Worm (Caenorhabditis elegans) whole organism, L2 larva: ENCODE results near the gene srx-29.

Source experiments
- C34F6.9 ChIP-seq: fragments of 150-350 bp; optimal IDR thresholded peaks from 2 replicates; lab custom pipeline; 2014; ENCODE audit warnings: missing biosample characterization, missing genetic modification characterization
- F13H6.1 ChIP-seq: sonication (generic microtip); optimal IDR thresholded peaks from 2 replicates; lab custom pipeline; 2016; ENCODE audit warnings: missing genetic modification characterization, missing compliant biosample characterization
- R02D3.7 ChIP-seq: fragments of 150-350 bp; optimal IDR thresholded peaks from 2 replicates; lab custom pipeline; 2014; ENCODE audit warnings: missing biosample characterization, missing genetic modification characterization
- Y55F3AM.14 ChIP-seq: fragments of 200-800 bp; sonication (Bioruptor generic); optimal IDR thresholded peaks from 2 replicates; lab custom pipeline; 2018; ENCODE audit warnings: mild to moderate bottlenecking, missing genetic modification characterization, missing compliant biosample characterization
- ZK546.5 ChIP-seq: sonication (generic microtip); optimal IDR thresholded peaks from 2 replicates; lab custom pipeline; 2017; ENCODE audit warnings: missing biosample characterization, missing genetic modification characterization
- alr-1 ChIP-seq: fragments of 150-350 bp; optimal IDR thresholded peaks from 2 replicates; lab custom pipeline; 2014; ENCODE audit warnings: missing biosample characterization, missing genetic modification characterization
- aly-2 ChIP-seq: fragments of 150-350 bp; optimal IDR thresholded peaks from 2 replicates; lab custom pipeline; 2014; ENCODE audit warnings: missing biosample characterization, missing genetic modification characterization
- blmp-1 ChIP-seq: sonication (generic microtip); optimal IDR thresholded peaks from 2 replicates; lab custom pipeline; 2017; ENCODE audit warnings: missing genetic modification characterization, mild to moderate bottlenecking, missing compliant biosample characterization, antibody characterized with exemption, moderate library complexity; ENCODE audit not compliant: insufficient read depth
- ceh-16 ChIP-seq: fragments of 150-350 bp; optimal IDR thresholded peaks from 2 replicates; lab custom pipeline; 2014; ENCODE audit warnings: missing biosample characterization, missing genetic modification characterization
- ceh-82 ChIP-seq: fragments of 150-350 bp; optimal IDR thresholded peaks from 2 replicates; lab custom pipeline; 2014; ENCODE audit warnings: missing biosample characterization, missing genetic modification characterization
- crh-2 ChIP-seq: sonication (generic microtip); optimal IDR thresholded peaks from 2 replicates; lab custom pipeline; 2017; ENCODE audit warnings: missing biosample characterization, missing genetic modification characterization
- elt-1 ChIP-seq: fragments of 150-350 bp; optimal IDR thresholded peaks from 2 replicates; lab custom pipeline; 2014; ENCODE audit warnings: missing biosample characterization, missing genetic modification characterization
- gmeb-1 ChIP-seq: fragments of 150-350 bp; optimal IDR thresholded peaks from 2 replicates; lab custom pipeline; 2014; ENCODE audit warnings: missing biosample characterization, missing genetic modification characterization
- lin-11 ChIP-seq: fragments of 150-350 bp; sonication (generic microtip); optimal IDR thresholded peaks from 2 replicates; lab custom pipeline; 2014; ENCODE audit warnings: missing biosample characterization, missing genetic modification characterization, inconsistent platforms, mixed read lengths
- lin-13 ChIP-seq: fragments of 150-350 bp; optimal IDR thresholded peaks from 2 replicates; lab custom pipeline; 2014; ENCODE audit warnings: missing biosample characterization, missing genetic modification reagents, missing genetic modification characterization
- lin-39 ChIP-seq: fragments of 150-350 bp; optimal IDR thresholded peaks from 2 replicates; lab custom pipeline; 2014; ENCODE audit warnings: missing biosample characterization, missing genetic modification reagents, missing genetic modification characterization
- lsy-2 ChIP-seq, 2 experiments: fragments of 150-350 bp in 1 of 2; sonication (generic microtip) in 1 of 2; optimal IDR thresholded peaks; 2 replicates each; lab custom pipeline; 2014 to 2017; ENCODE audit warnings: missing biosample characterization in 2 of 2, missing genetic modification characterization in 2 of 2
- mab-5 ChIP-seq: fragments of 150-350 bp; optimal IDR thresholded peaks from 2 replicates; lab custom pipeline; 2014; ENCODE audit warnings: missing biosample characterization, missing genetic modification characterization
- mdl-1 ChIP-seq, 2 experiments: fragments of 150-350 bp in 1 of 2; sonication (generic microtip) in 1 of 2; optimal IDR thresholded peaks; 2 replicates each; lab custom pipeline; 2017; ENCODE audit warnings: missing biosample characterization in 2 of 2, missing genetic modification characterization in 2 of 2
- nhr-10 ChIP-seq: sonication (generic microtip); optimal IDR thresholded peaks from 2 replicates; lab custom pipeline; 2017; ENCODE audit warnings: missing biosample characterization, missing genetic modification characterization
- nhr-11 ChIP-seq: fragments of 150-350 bp; optimal IDR thresholded peaks from 2 replicates; lab custom pipeline; 2014; ENCODE audit warnings: missing biosample characterization, missing genetic modification characterization
- nhr-21 ChIP-seq: fragments of 150-350 bp; optimal IDR thresholded peaks from 2 replicates; lab custom pipeline; 2014; ENCODE audit warnings: missing biosample characterization, missing genetic modification characterization
- nhr-237 ChIP-seq: fragments of 150-350 bp; optimal IDR thresholded peaks from 2 replicates; lab custom pipeline; 2014; ENCODE audit warnings: missing biosample characterization, missing genetic modification characterization
- nhr-25 ChIP-seq: fragments of 150-350 bp; sonication (generic microtip); optimal IDR thresholded peaks from 3 replicates; lab custom pipeline; 2014; ENCODE audit warnings: missing biosample characterization, missing genetic modification characterization
- nhr-6 ChIP-seq: fragments of 150-350 bp; optimal IDR thresholded peaks from 2 replicates; lab custom pipeline; 2014; ENCODE audit warnings: missing biosample characterization, missing genetic modification characterization
- nhr-77 ChIP-seq: fragments of 150-350 bp; optimal IDR thresholded peaks from 2 replicates; lab custom pipeline; 2014; ENCODE audit warnings: missing biosample characterization, missing genetic modification characterization
- peb-1 ChIP-seq: fragments of 150-350 bp; optimal IDR thresholded peaks from 2 replicates; lab custom pipeline; 2014; ENCODE audit warnings: missing biosample characterization, missing genetic modification characterization
- sem-4 ChIP-seq: fragments of 150-350 bp; optimal IDR thresholded peaks from 2 replicates; lab custom pipeline; 2014; ENCODE audit warnings: missing biosample characterization, missing genetic modification reagents, missing genetic modification characterization
- skn-1 ChIP-seq: sonication (generic microtip); optimal IDR thresholded peaks from 2 replicates; lab custom pipeline; 2017; ENCODE audit warnings: missing biosample characterization, missing genetic modification characterization
- sma-3 ChIP-seq: sonication (generic microtip); optimal IDR thresholded peaks from 2 replicates; lab custom pipeline; 2016; ENCODE audit warnings: missing genetic modification reagents, missing genetic modification characterization, missing compliant biosample characterization
- sma-9 ChIP-seq, 2 experiments: fragments of 150-350 bp in 1 of 2; sonication (generic microtip) in 1 of 2; optimal IDR thresholded peaks; 2 replicates each; lab custom pipeline; 2014 to 2016; ENCODE audit warnings: missing genetic modification characterization in 2 of 2, mild to moderate bottlenecking in 1 of 2, missing biosample characterization in 1 of 2, missing compliant biosample characterization in 1 of 2, missing genetic modification reagents in 1 of 2, moderate library complexity in 1 of 2
- snpc-4 ChIP-seq: fragments of 150-350 bp; optimal IDR thresholded peaks from 2 replicates; lab custom pipeline; 2014; ENCODE audit warnings: missing biosample characterization, missing genetic modification characterization
- unc-39 ChIP-seq: fragments of 150-350 bp; optimal IDR thresholded peaks from 2 replicates; lab custom pipeline; 2014; ENCODE audit warnings: missing biosample characterization, missing genetic modification characterization
- unc-62 ChIP-seq: fragments of 150-350 bp; optimal IDR thresholded peaks from 2 replicates; lab custom pipeline; 2014; ENCODE audit warnings: missing biosample characterization, missing genetic modification reagents, missing genetic modification characterization
- zag-1 ChIP-seq: fragments of 150-350 bp; optimal IDR thresholded peaks from 2 replicates; lab custom pipeline; 2014; ENCODE audit warnings: missing biosample characterization, missing genetic modification characterization
- ztf-1 ChIP-seq: fragments of 200-800 bp; sonication (Bioruptor generic); conservative IDR thresholded peaks from 2 replicates; pipeline ENCODE4 v1.3.6; 2022; ENCODE audit warnings: missing genetic modification characterization, missing compliant biosample characterization

Gene srx-29

ce11 chrV:15704745-15705144, 6.7 kb upstream of the srx-29 start, which contains the start of gene twk-34:
twk-34 (plus strand) TSS chrV:15704960.
- TF ChIP-seq ZK546.5 (tag; lab: Kevin White, UChicago), result no peak
- TF ChIP-seq nhr-6 (tag; lab: Kevin White, UChicago), result no peak
- no peak for TF ChIP-seq nhr-10 (tag; lab: Kevin White, UChicago)
- TF ChIP-seq unc-62 (GFP tag; lab: Kevin White, UChicago), result no peak
- no peak for TF ChIP-seq C34F6.9 (tag; lab: Kevin White, UChicago)
- no peak for TF ChIP-seq gmeb-1 (tag; lab: Kevin White, UChicago)
- TF ChIP-seq peb-1 (tag; lab: Kevin White, UChicago), result no peak
- no peak for TF ChIP-seq sma-9 (GFP tag; optimal IDR thresholded peaks at IDR 0.05; lab: Kevin White, UChicago)
- TF ChIP-seq sma-9 (tag; optimal IDR thresholded peaks at IDR 0.05; lab: Kevin White, UChicago), result no peak
- no peak for TF ChIP-seq ceh-16 (tag; lab: Kevin White, UChicago)
- TF ChIP-seq R02D3.7 (tag; lab: Kevin White, UChicago), result no peak
- no peak for TF ChIP-seq snpc-4 (tag; lab: Kevin White, UChicago)
- TF ChIP-seq crh-2 (tag; lab: Kevin White, UChicago), result no peak
- no peak for TF ChIP-seq lin-11 (tag; lab: Kevin White, UChicago)
- TF ChIP-seq lsy-2 (tag; optimal IDR thresholded peaks at IDR 0.05; lab: Kevin White, UChicago), result no peak
- no peak for TF ChIP-seq nhr-25 (tag; lab: Kevin White, UChicago)
- no peak for TF ChIP-seq sma-3
- TF ChIP-seq nhr-11, result no peak
- TF ChIP-seq skn-1 (tag; lab: Kevin White, UChicago), result no peak
- no peak for TF ChIP-seq Y55F3AM.14 (GFP tag; lab: Kevin White, UChicago)
- no peak for TF ChIP-seq elt-1

- no peak for TF ChIP-seq ztf-1 (GFP tag; lab: Robert Waterston, UW)
- no peak for TF ChIP-seq zag-1 (tag; lab: Kevin White, UChicago)
- TF ChIP-seq lin-13 (GFP tag; lab: Kevin White, UChicago), result no peak
- no peak for TF ChIP-seq mdl-1 (tag; optimal IDR thresholded peaks at IDR 0.05; lab: Kevin White, UChicago)
- no peak for TF ChIP-seq sem-4 (tag; lab: Kevin White, UChicago)
- TF ChIP-seq sma-9 (GFP tag; optimal IDR thresholded peaks at IDR 0.05; lab: Kevin White, UChicago), result no peak
- TF ChIP-seq sma-9 (tag; optimal IDR thresholded peaks at IDR 0.05; lab: Kevin White, UChicago), result no peak
- TF ChIP-seq ceh-16 (tag; lab: Kevin White, UChicago), result no peak
- TF ChIP-seq alr-1 (tag; lab: Kevin White, UChicago), result no peak
- TF ChIP-seq nhr-77 (tag; lab: Kevin White, UChicago), result no peak
- no peak for TF ChIP-seq lin-39
- TF ChIP-seq nhr-11, result no peak
- TF ChIP-seq unc-39 (tag; lab: Kevin White, UChicago), result no peak
- no peak for TF ChIP-seq nhr-21 (tag; lab: Kevin White, UChicago)
- no peak for TF ChIP-seq blmp-1 (tag; lab: Kevin White, UChicago)
- TF ChIP-seq lsy-2 (tag; optimal IDR thresholded peaks at IDR 0.05; lab: Kevin White, UChicago), result no peak
- no peak for TF ChIP-seq nhr-25 (tag; lab: Kevin White, UChicago)
- no peak for TF ChIP-seq R02D3.7 (tag; lab: Kevin White, UChicago)
Measured at ce11 chrV:15702263-15702662, 4.3 kb upstream of the srx-29 start, which contains the start of gene nhr-53. nhr-53 (minus strand) TSS chrV:15702363.

- TF ChIP-seq snpc-4 (tag; lab: Kevin White, UChicago) (no peak), F13H6.1 (tag; lab: Kevin White, UChicago) (no peak), lin-11 (tag; lab: Kevin White, UChicago) (no peak), ceh-16 (tag; lab: Kevin White, UChicago) (no peak), nhr-237 (tag; lab: Kevin White, UChicago) (no peak), lin-13 (GFP tag; lab: Kevin White, UChicago) (no peak), lin-39 (no peak), sem-4 (tag; lab: Kevin White, UChicago) (no peak), alr-1 (tag; lab: Kevin White, UChicago) (no peak), ceh-82 (tag; lab: Kevin White, UChicago) (no peak)
Measured at ce11 chrV:15699799-15700198, 1.8 kb upstream of the srx-29 start, which contains the start of gene nhr-199. nhr-199 (minus strand) TSS chrV:15699899.

- no peak for TF ChIP-seq aly-2 (tag; lab: Kevin White, UChicago)
- TF ChIP-seq mab-5 (tag; lab: Kevin White, UChicago), result no peak
Measured at ce11 chrV:15693682-15694081, 4.3 kb downstream of the srx-29 start, which contains the start of gene nhr-198. nhr-198 (plus strand) TSS chrV:15693994.
